Fruit fly (Drosophila melanogaster) whole organism, embryonic: Measurements from ENCODE around the gene eco.

Experiments used
- Bteb2 ChIP-seq: fragments of 200-800 bp; sonication (Bioruptor generic); optimal IDR thresholded peaks from 2 replicates; lab custom pipeline; 2016; ENCODE audit warnings: missing biosample characterization, missing genetic modification characterization
- CG10959 ChIP-seq: fragments of 200-800 bp; sonication (Bioruptor generic); IDR thresholded peaks from 2 replicates; pipeline ENCODE4 v1.3.6; 2022; ENCODE audit warnings: missing biosample characterization, missing genetic modification characterization
- CG12219 ChIP-seq: fragments of 200-800 bp; sonication (Bioruptor generic); optimal IDR thresholded peaks from 3 replicates; lab custom pipeline; 2018; ENCODE audit warnings: missing biosample characterization, mild to moderate bottlenecking, missing genetic modification characterization
- CG12236 ChIP-seq: fragments of 200-800 bp; sonication (Bioruptor generic); optimal IDR thresholded peaks from 2 replicates; lab custom pipeline; 2016; ENCODE audit warnings: missing biosample characterization, missing genetic modification characterization
- CG12942 ChIP-seq: fragments of 200-800 bp; sonication (Bioruptor generic); optimal IDR thresholded peaks from 3 replicates; lab custom pipeline; 2016; ENCODE audit warnings: missing biosample characterization, missing genetic modification characterization
- CG13624 ChIP-seq: fragments of 200-800 bp; sonication (Bioruptor generic); optimal IDR thresholded peaks from 2 replicates; lab custom pipeline; 2016; ENCODE audit warnings: missing biosample characterization, missing genetic modification characterization
- CG13775 ChIP-seq: fragments of 200-800 bp; sonication (Bioruptor generic); optimal IDR thresholded peaks from 3 replicates; lab custom pipeline; 2017; ENCODE audit warnings: missing biosample characterization, mild to moderate bottlenecking, missing genetic modification characterization
- CG15514 ChIP-seq: fragments of 200-800 bp; sonication (Bioruptor generic); optimal IDR thresholded peaks from 3 replicates; lab custom pipeline; 2017; ENCODE audit warnings: missing biosample characterization, missing genetic modification characterization, mild to moderate bottlenecking, moderate library complexity, missing genetic modification reagents
- CG15601 ChIP-seq: fragments of 200-800 bp; sonication (Bioruptor generic); optimal IDR thresholded peaks from 3 replicates; lab custom pipeline; 2019; ENCODE audit warnings: missing biosample characterization, mild to moderate bottlenecking, missing genetic modification characterization, moderate library complexity
- CG15696 ChIP-seq: fragments of 200-800 bp; sonication (Bioruptor generic); optimal IDR thresholded peaks from 2 replicates; lab custom pipeline; 2019; ENCODE audit warnings: missing biosample characterization, mild to moderate bottlenecking, missing genetic modification characterization, moderate library complexity
- CG17359 ChIP-seq: fragments of 200-800 bp; sonication (Bioruptor generic); optimal IDR thresholded peaks from 3 replicates; lab custom pipeline; 2018; ENCODE audit warnings: missing biosample characterization, mild to moderate bottlenecking, missing genetic modification characterization, moderate library complexity
- CG17385 ChIP-seq: fragments of 200-800 bp; sonication (Bioruptor generic); optimal IDR thresholded peaks from 3 replicates; lab custom pipeline; 2018; ENCODE audit warnings: missing biosample characterization, mild to moderate bottlenecking, missing genetic modification characterization
- CG18262 ChIP-seq: fragments of 200-800 bp; optimal IDR thresholded peaks from 3 replicates; lab custom pipeline; 2019; ENCODE audit warnings: missing biosample characterization, mild to moderate bottlenecking, missing genetic modification characterization, moderate library complexity
- CG2129 ChIP-seq: fragments of 200-800 bp; sonication (Bioruptor generic); IDR thresholded peaks from 2 replicates; pipeline ENCODE4 v1.3.6; 2022; ENCODE audit warnings: missing biosample characterization, missing genetic modification characterization; ENCODE audit not compliant: partially characterized antibody
- CG2199 ChIP-seq: fragments of 200-800 bp; sonication (Bioruptor generic); IDR thresholded peaks from 3 replicates; pipeline ENCODE4 v1.3.6; 2022; ENCODE audit warnings: missing biosample characterization, missing genetic modification characterization
- CG31388 ChIP-seq: fragments of 200-800 bp; sonication (Bioruptor generic); optimal IDR thresholded peaks from 2 replicates; lab custom pipeline; 2016; ENCODE audit warnings: missing biosample characterization, missing genetic modification characterization
- CG3163 ChIP-seq: fragments of 200-800 bp; sonication (Bioruptor generic); optimal IDR thresholded peaks from 3 replicates; lab custom pipeline; 2016; ENCODE audit warnings: missing biosample characterization, missing genetic modification characterization
- CG34422 ChIP-seq: fragments of 200-800 bp; sonication (Bioruptor generic); IDR thresholded peaks from 3 replicates; pipeline ENCODE4 v1.3.6; 2022; ENCODE audit warnings: missing biosample characterization, missing genetic modification characterization
- CG6689 ChIP-seq: fragments of 200-800 bp; sonication (Bioruptor generic); IDR thresholded peaks from 2 replicates; pipeline ENCODE4 v1.3.6; 2022; ENCODE audit warnings: missing biosample characterization, missing genetic modification characterization
- CoRest ChIP-seq: fragments of 200-800 bp; sonication (Bioruptor generic); optimal IDR thresholded peaks from 3 replicates; lab custom pipeline; 2018; ENCODE audit warnings: missing biosample characterization, mild to moderate bottlenecking, missing genetic modification characterization, moderate library complexity
- Dbx ChIP-seq: fragments of 200-800 bp; sonication (Bioruptor generic); IDR thresholded peaks from 3 replicates; pipeline ENCODE4 v1.3.6; 2022; ENCODE audit warnings: missing biosample characterization, missing genetic modification characterization
- Doc3 ChIP-seq: fragments of 200-800 bp; sonication (Bioruptor generic); IDR thresholded peaks from 3 replicates; pipeline ENCODE4 v1.3.6; 2022; ENCODE audit warnings: missing biosample characterization, missing genetic modification characterization; ENCODE audit not compliant: partially characterized antibody
- E2f1 ChIP-seq: fragments of 200-800 bp; sonication (Bioruptor generic); IDR thresholded peaks from 2 replicates; pipeline ENCODE4 v1.3.6; 2022; ENCODE audit warnings: missing biosample characterization, missing genetic modification characterization
- E2f2 ChIP-seq: fragments of 200-800 bp; sonication (Bioruptor generic); IDR thresholded peaks from 2 replicates; pipeline ENCODE4 v1.3.6; 2022; ENCODE audit warnings: missing biosample characterization, missing genetic modification characterization
- GATAe ChIP-seq: fragments of 200-800 bp; sonication (Bioruptor generic); conservative IDR thresholded peaks from 2 replicates; pipeline ENCODE4 v1.3.6; 2022; ENCODE audit warnings: missing biosample characterization, missing genetic modification characterization
- HmgD ChIP-seq: fragments of 200-800 bp; sonication (Bioruptor generic); optimal IDR thresholded peaks from 3 replicates; lab custom pipeline; 2016; ENCODE audit warnings: missing biosample characterization, missing genetic modification characterization
- Hsf ChIP-seq: fragments of 200-800 bp; sonication (Bioruptor generic); optimal IDR thresholded peaks from 3 replicates; lab custom pipeline; 2016; ENCODE audit warnings: missing biosample characterization, missing genetic modification characterization
- Lim3 ChIP-seq: fragments of 200-800 bp; sonication (Bioruptor generic); IDR thresholded peaks from 2 replicates; pipeline ENCODE4 v1.3.6; 2022; ENCODE audit warnings: missing biosample characterization, missing genetic modification characterization
- Side ChIP-seq: fragments of 200-800 bp; sonication (Bioruptor generic); optimal IDR thresholded peaks from 2 replicates; lab custom pipeline; 2016; ENCODE audit warnings: missing biosample characterization, missing genetic modification characterization
- Spps ChIP-seq: fragments of 200-800 bp; sonication (Bioruptor generic); optimal IDR thresholded peaks from 2 replicates; lab custom pipeline; 2018; ENCODE audit warnings: missing biosample characterization, mild to moderate bottlenecking, missing genetic modification characterization
- ab ChIP-seq: fragments of 200-800 bp; sonication (Bioruptor generic); optimal IDR thresholded peaks from 2 replicates; lab custom pipeline; 2016; ENCODE audit warnings: missing biosample characterization, missing genetic modification characterization
- al ChIP-seq: fragments of 200-800 bp; sonication (Bioruptor generic); IDR thresholded peaks from 2 replicates; pipeline ENCODE4 v1.3.6; 2022; ENCODE audit warnings: missing biosample characterization, missing genetic modification characterization
- amos ChIP-seq: fragments of 200-800 bp; sonication (Bioruptor generic); IDR thresholded peaks from 2 replicates; pipeline ENCODE4 v1.3.6; 2022; ENCODE audit warnings: missing biosample characterization, missing genetic modification characterization; ENCODE audit not compliant: partially characterized antibody
- aop ChIP-seq: fragments of 200-800 bp; sonication (Bioruptor generic); IDR thresholded peaks from 2 replicates; pipeline ENCODE4 v1.3.6; 2022; ENCODE audit warnings: missing biosample characterization, missing genetic modification characterization
- ap ChIP-seq: fragments of 200-800 bp; sonication (Bioruptor generic); IDR thresholded peaks from 2 replicates; pipeline ENCODE4 v1.3.6; 2022; ENCODE audit warnings: missing biosample characterization, missing genetic modification characterization
- bowl ChIP-seq: fragments of 200-800 bp; sonication (Bioruptor generic); IDR thresholded peaks from 2 replicates; pipeline ENCODE4 v1.3.6; 2022; ENCODE audit warnings: missing biosample characterization, missing genetic modification characterization
- cad ChIP-seq: fragments of >200 bp; optimal IDR thresholded peaks from 2 replicates; lab custom pipeline; 2017; ENCODE audit warnings: missing biosample characterization, missing genetic modification characterization
- caup ChIP-seq: fragments of 200-800 bp; sonication (Bioruptor generic); optimal IDR thresholded peaks from 3 replicates; lab custom pipeline; 2017; ENCODE audit warnings: missing biosample characterization, mild to moderate bottlenecking, missing genetic modification characterization, moderate library complexity; ENCODE audit not compliant: severe bottlenecking
- croc ChIP-seq: fragments of 200-800 bp; sonication (Bioruptor generic); conservative IDR thresholded peaks from 3 replicates; pipeline ENCODE4 v1.3.6; 2022; ENCODE audit warnings: missing biosample characterization, missing genetic modification characterization
- danr ChIP-seq: fragments of 200-800 bp; sonication (Bioruptor generic); IDR thresholded peaks from 2 replicates; pipeline ENCODE4 v1.3.6; 2022; ENCODE audit warnings: missing biosample characterization, missing genetic modification characterization
- ems ChIP-seq: fragments of 200-800 bp; sonication (Bioruptor generic); optimal IDR thresholded peaks from 3 replicates; lab custom pipeline; 2016; ENCODE audit warnings: missing biosample characterization, missing genetic modification characterization
- eve ChIP-seq, 2 experiments: fragments of >200 bp; optimal IDR thresholded peaks; 2 replicates each; lab custom pipeline; 2017; ENCODE audit warnings: missing biosample characterization in 2 of 2, missing genetic modification characterization in 2 of 2
- ind ChIP-seq: fragments of 200-800 bp; sonication (Bioruptor generic); optimal IDR thresholded peaks from 3 replicates; lab custom pipeline; 2016; ENCODE audit warnings: missing biosample characterization, missing genetic modification characterization
- jing ChIP-seq: fragments of 200-800 bp; sonication (Bioruptor generic); optimal IDR thresholded peaks from 2 replicates; lab custom pipeline; 2018; ENCODE audit warnings: missing biosample characterization, mild to moderate bottlenecking, missing genetic modification characterization
- pzg ChIP-seq: fragments of 200-800 bp; sonication (Bioruptor generic); optimal IDR thresholded peaks from 3 replicates; lab custom pipeline; 2018; ENCODE audit warnings: missing biosample characterization, mild to moderate bottlenecking, missing genetic modification characterization, moderate library complexity
- shn ChIP-seq: fragments of 200-800 bp; sonication (Bioruptor generic); optimal IDR thresholded peaks from 3 replicates; lab custom pipeline; 2016; ENCODE audit warnings: missing biosample characterization, missing genetic modification characterization
- toy ChIP-seq: fragments of 200-800 bp; sonication (Bioruptor generic); IDR thresholded peaks from 2 replicates; pipeline ENCODE4 v1.3.6; 2022; ENCODE audit warnings: missing biosample characterization, missing genetic modification characterization
- trh ChIP-seq: fragments of 200-800 bp; sonication (Bioruptor generic); optimal IDR thresholded peaks from 2 replicates; lab custom pipeline; 2016; ENCODE audit warnings: missing biosample characterization, missing genetic modification characterization
- tx ChIP-seq: fragments of 200-800 bp; sonication (Bioruptor generic); optimal IDR thresholded peaks from 2 replicates; lab custom pipeline; 2016; ENCODE audit warnings: missing biosample characterization, missing genetic modification characterization
- vfl ChIP-seq: fragments of 200-800 bp; sonication (Bioruptor generic); optimal IDR thresholded peaks from 2 replicates; lab custom pipeline; 2016; ENCODE audit warnings: missing biosample characterization, missing genetic modification characterization
- wor ChIP-seq: fragments of 200-800 bp; sonication (Bioruptor generic); IDR thresholded peaks from 2 replicates; pipeline ENCODE4 v1.3.6; 2022; ENCODE audit warnings: missing biosample characterization, missing genetic modification characterization
- zen ChIP-seq: fragments of 200-800 bp; sonication (Bioruptor generic); optimal IDR thresholded peaks from 3 replicates; lab custom pipeline; 2018; ENCODE audit warnings: missing biosample characterization, mild to moderate bottlenecking, missing genetic modification characterization, moderate library complexity

Gene eco

DNA sequence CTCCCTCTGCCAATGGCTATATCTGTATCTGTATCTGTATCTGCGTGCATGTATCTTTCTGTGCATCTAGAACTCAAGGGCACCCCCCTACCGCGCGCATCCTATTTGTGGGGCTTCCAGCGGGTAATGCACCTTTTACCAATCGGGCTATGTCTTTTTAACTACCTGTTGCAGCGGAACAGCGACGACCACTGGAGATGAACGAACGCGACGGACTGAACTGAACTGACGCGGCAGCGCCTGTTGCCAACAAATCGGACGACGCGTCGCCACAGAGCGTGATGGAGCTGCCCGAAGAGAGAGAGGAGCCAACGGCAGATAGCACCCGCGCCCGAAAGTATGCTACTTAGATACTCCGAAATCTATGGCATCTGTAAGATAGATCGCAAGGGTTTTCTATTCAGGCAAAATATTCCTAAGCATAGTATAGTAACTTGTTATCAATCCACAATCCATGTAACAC lies 5.9 kb upstream of the eco start, which contains the start of gene Cln7 (continued):
- TF ChIP-seq CG17385 (GFP tag; lab: Kevin White, UChicago) (peak; percentile 53), amos (peak; percentile 44; the same call in 1 of the 2 replicates), Doc3 (GFP tag; lab: Robert Waterston, UW) (no peak), CG17359 (peak; percentile 31), jing (GFP tag; lab: Kevin White, UChicago) (no peak), GATAe (GFP tag; lab: Robert Waterston, UW) (no peak), bowl (GFP tag; lab: Robert Waterston, UW) (no peak), eve (GFP tag; optimal IDR thresholded peaks at IDR 0.05; lab: Kevin White, UChicago) (no peak), CG12219 (GFP tag; lab: Kevin White, UChicago) (peak; percentile 16), vfl (no peak), Bteb2 (no peak), trh (GFP tag; lab: Kevin White, UChicago) (no peak), CG12236 (no peak), Dbx (GFP tag; lab: Robert Waterston, UW) (peak; percentile 58; the same call in 1 of the 3 replicates), Lim3 (GFP tag; lab: Robert Waterston, UW) (no peak), CG13775 (no peak), CG15696 (tag; lab: Kevin White, UChicago) (no peak), Side (GFP tag; lab: Kevin White, UChicago) (peak; percentile 30), tx (no peak), CG6689 (no peak), croc (GFP tag; lab: Robert Waterston, UW) (no peak), CG2199 (peak; percentile 84; the same call in 2 of the 3 replicates), CG12942 (no peak), pzg (GFP tag; lab: Kevin White, UChicago) (no peak), CG13624 (GFP tag; lab: Kevin White, UChicago) (peak; percentile 9), ems (GFP tag; lab: Kevin White, UChicago) (no peak), wor (GFP tag; lab: Robert Waterston, UW) (no peak), E2f2 (GFP tag; lab: Robert Waterston, UW) (peak; percentile 42; the same call in 1 of the 2 replicates), ind (no peak), zen (tag; lab: Kevin White, UChicago) (peak; percentile 16), CoRest (no peak), Spps (no peak), al (GFP tag; lab: Robert Waterston, UW) (no peak), aop (GFP tag; lab: Robert Waterston, UW) (0 out of 2 replicates have a peak, but pooled peaks have one; percentile 24), toy (GFP tag; lab: Robert Waterston, UW) (no peak), ab (GFP tag; lab: Kevin White, UChicago) (no peak), CG18262 (peak; percentile 39), shn (no peak), Hsf (GFP tag; lab: Kevin White, UChicago) (no peak), E2f1 (GFP tag; lab: Robert Waterston, UW) (no peak), CG31388 (no peak), danr (no peak), CG3163 (GFP tag; lab: Kevin White, UChicago) (peak; percentile 59), cad (GFP tag; lab: Kevin White, UChicago) (no peak), CG2129 (GFP tag; lab: Robert Waterston, UW) (no peak), caup (peak; percentile 48), CG15514 (GFP tag; lab: Kevin White, UChicago) (peak; percentile 51), CG10959 (no peak), CG34422 (GFP tag; lab: Robert Waterston, UW) (peak; percentile 52; the same call in 1 of the 3 replicates), HmgD (GFP tag; lab: Kevin White, UChicago) (peak; percentile 32), CG15601 (tag; lab: Kevin White, UChicago) (peak; percentile 22), ap (peak; percentile 49; the same call in 1 of the 2 replicates)
